Fruit fly (Drosophila melanogaster) whole organism, embryonic: ENCODE results near the gene CG10793.
A peak's percentile ranks its signal among the peaks of the same experiment; 100 is the strongest.

Source experiments
- Bdp1 ChIP-seq: fragments of 200-800 bp; sonication (Bioruptor generic); optimal IDR thresholded peaks from 3 replicates; lab custom pipeline; 2016; ENCODE audit warnings: missing biosample characterization, missing genetic modification characterization
- CG10654 ChIP-seq: fragments of 200-800 bp; sonication (Bioruptor generic); optimal IDR thresholded peaks from 2 replicates; lab custom pipeline; 2016; ENCODE audit warnings: missing biosample characterization, missing genetic modification characterization
- CG11093 ChIP-seq: fragments of 200-800 bp; sonication (Bioruptor generic); IDR thresholded peaks from 3 replicates; pipeline ENCODE4 v1.3.6; 2022; ENCODE audit warnings: missing biosample characterization, missing genetic modification characterization
- CG11696 ChIP-seq: fragments of 200-800 bp; sonication (Bioruptor generic); IDR thresholded peaks from 2 replicates; pipeline ENCODE4 v1.3.6; 2022; ENCODE audit warnings: missing biosample characterization, missing genetic modification characterization
- CG11723 ChIP-seq: fragments of 200-800 bp; sonication (Bioruptor generic); optimal IDR thresholded peaks from 2 replicates; lab custom pipeline; 2017; ENCODE audit warnings: missing biosample characterization, mild to moderate bottlenecking, missing genetic modification characterization
- CG12155 ChIP-seq: fragments of 200-800 bp; sonication (Bioruptor generic); optimal IDR thresholded peaks from 3 replicates; lab custom pipeline; 2016; ENCODE audit warnings: missing biosample characterization, missing genetic modification characterization
- CG12219 ChIP-seq: fragments of 200-800 bp; sonication (Bioruptor generic); optimal IDR thresholded peaks from 3 replicates; lab custom pipeline; 2018; ENCODE audit warnings: missing biosample characterization, mild to moderate bottlenecking, missing genetic modification characterization
- CG13424 ChIP-seq: fragments of 200-800 bp; sonication (Bioruptor generic); optimal IDR thresholded peaks from 2 replicates; lab custom pipeline; 2019; ENCODE audit warnings: missing biosample characterization, mild to moderate bottlenecking, missing genetic modification characterization, moderate library complexity
- CG13624 ChIP-seq: fragments of 200-800 bp; sonication (Bioruptor generic); optimal IDR thresholded peaks from 2 replicates; lab custom pipeline; 2016; ENCODE audit warnings: missing biosample characterization, missing genetic modification characterization
- CG15479 ChIP-seq: fragments of 200-800 bp; sonication (Bioruptor generic); optimal IDR thresholded peaks from 3 replicates; lab custom pipeline; 2019; ENCODE audit warnings: missing biosample characterization, mild to moderate bottlenecking, missing genetic modification characterization, moderate library complexity
- CG1602 ChIP-seq: fragments of 200-800 bp; sonication (Bioruptor generic); optimal IDR thresholded peaks from 3 replicates; lab custom pipeline; 2016; ENCODE audit warnings: missing biosample characterization, missing genetic modification characterization
- CG1603 ChIP-seq: fragments of 200-800 bp; sonication (Bioruptor generic); optimal IDR thresholded peaks from 2 replicates; lab custom pipeline; 2019; ENCODE audit warnings: missing biosample characterization, mild to moderate bottlenecking, missing genetic modification characterization, moderate library complexity
- CG17385 ChIP-seq: fragments of 200-800 bp; sonication (Bioruptor generic); optimal IDR thresholded peaks from 3 replicates; lab custom pipeline; 2018; ENCODE audit warnings: missing biosample characterization, mild to moderate bottlenecking, missing genetic modification characterization
- CG4282 ChIP-seq: fragments of 200-800 bp; sonication (Bioruptor generic); optimal IDR thresholded peaks from 2 replicates; lab custom pipeline; 2016; ENCODE audit warnings: missing biosample characterization, missing genetic modification characterization
- CG4424 ChIP-seq: fragments of 200-800 bp; sonication (Bioruptor generic); optimal IDR thresholded peaks from 3 replicates; lab custom pipeline; 2016; ENCODE audit warnings: missing biosample characterization, missing genetic modification characterization
- CG4730 ChIP-seq: fragments of 200-800 bp; sonication (Bioruptor generic); IDR thresholded peaks from 2 replicates; pipeline ENCODE4 v1.3.6; 2022; ENCODE audit warnings: missing biosample characterization, missing genetic modification characterization
- CG5245 ChIP-seq: fragments of 200-800 bp; sonication (Bioruptor generic); optimal IDR thresholded peaks from 3 replicates; lab custom pipeline; 2016; ENCODE audit warnings: missing biosample characterization, missing genetic modification characterization
- CG6175 ChIP-seq: fragments of 200-800 bp; sonication (Bioruptor generic); IDR thresholded peaks from 3 replicates; pipeline ENCODE4 v1.3.6; 2022; ENCODE audit warnings: missing biosample characterization, missing genetic modification characterization
- CG7372 ChIP-seq: fragments of 200-800 bp; sonication (Bioruptor generic); IDR thresholded peaks from 2 replicates; pipeline ENCODE4 v1.3.6; 2022; ENCODE audit warnings: missing biosample characterization, missing genetic modification characterization
- CG7556 ChIP-seq: fragments of 200-800 bp; sonication (Bioruptor generic); optimal IDR thresholded peaks from 2 replicates; lab custom pipeline; 2017; ENCODE audit warnings: missing biosample characterization, mild to moderate bottlenecking, missing genetic modification characterization
- CG7745 ChIP-seq: fragments of 200-800 bp; sonication (Bioruptor generic); optimal IDR thresholded peaks from 2 replicates; lab custom pipeline; 2018; ENCODE audit warnings: missing biosample characterization, mild to moderate bottlenecking, missing genetic modification characterization, moderate library complexity
- CG7987 ChIP-seq: fragments of 200-800 bp; sonication (Bioruptor generic); optimal IDR thresholded peaks from 2 replicates; lab custom pipeline; 2018; ENCODE audit warnings: missing biosample characterization, mild to moderate bottlenecking, missing genetic modification characterization, moderate library complexity
- CG9609 ChIP-seq: fragments of 200-800 bp; sonication (Bioruptor generic); optimal IDR thresholded peaks from 3 replicates; lab custom pipeline; 2016; ENCODE audit warnings: missing biosample characterization, missing genetic modification characterization
- CG9727 ChIP-seq: fragments of 200-800 bp; sonication (Bioruptor generic); optimal IDR thresholded peaks from 3 replicates; lab custom pipeline; 2017; ENCODE audit warnings: missing biosample characterization, mild to moderate bottlenecking, missing genetic modification characterization
- D19B ChIP-seq: fragments of 200-800 bp; sonication (Bioruptor generic); optimal IDR thresholded peaks from 2 replicates; lab custom pipeline; 2017; ENCODE audit warnings: missing biosample characterization, mild to moderate bottlenecking, missing genetic modification characterization
- Dip3 ChIP-seq: fragments of 200-800 bp; sonication (Bioruptor generic); optimal IDR thresholded peaks from 3 replicates; lab custom pipeline; 2016; ENCODE audit warnings: missing biosample characterization, missing genetic modification characterization
- Dp ChIP-seq: fragments of 200-800 bp; sonication (Bioruptor generic); optimal IDR thresholded peaks from 2 replicates; lab custom pipeline; 2018; ENCODE audit warnings: missing biosample characterization, mild to moderate bottlenecking, missing genetic modification characterization, moderate library complexity
- Elba2 ChIP-seq: fragments of 200-800 bp; sonication (Bioruptor generic); optimal IDR thresholded peaks from 3 replicates; lab custom pipeline; 2016; ENCODE audit warnings: missing biosample characterization, missing genetic modification characterization
- H15 ChIP-seq: fragments of 200-800 bp; sonication (Bioruptor generic); IDR thresholded peaks from 3 replicates; pipeline ENCODE4 v1.3.6; 2022; ENCODE audit warnings: missing biosample characterization, missing genetic modification characterization
- HmgD ChIP-seq: fragments of 200-800 bp; sonication (Bioruptor generic); optimal IDR thresholded peaks from 3 replicates; lab custom pipeline; 2016; ENCODE audit warnings: missing biosample characterization, missing genetic modification characterization
- Hsf ChIP-seq: fragments of 200-800 bp; sonication (Bioruptor generic); optimal IDR thresholded peaks from 3 replicates; lab custom pipeline; 2016; ENCODE audit warnings: missing biosample characterization, missing genetic modification characterization
- NK7.1 ChIP-seq: fragments of 200-800 bp; sonication (Bioruptor generic); optimal IDR thresholded peaks from 3 replicates; lab custom pipeline; 2016; ENCODE audit warnings: missing biosample characterization, missing genetic modification characterization
- Sin3A ChIP-seq: fragments of >200 bp; optimal IDR thresholded peaks from 2 replicates; lab custom pipeline; 2018
- Ssrp ChIP-seq: fragments of 200-800 bp; sonication (Bioruptor generic); optimal IDR thresholded peaks from 2 replicates; lab custom pipeline; 2018; ENCODE audit warnings: missing biosample characterization, mild to moderate bottlenecking, missing genetic modification characterization, moderate library complexity
- Trl ChIP-seq, 3 experiments: fragments of >200 bp in 2 of 3; fragments of 200-800 bp in 1 of 3; sonication (Bioruptor generic) in 1 of 3; optimal IDR thresholded peaks; 2 replicates in 1 of 3; 3 replicates in 2 of 3; lab custom pipeline; 2016 to 2017; ENCODE audit warnings: missing biosample characterization in 1 of 3, missing genetic modification characterization in 1 of 3
- cg ChIP-seq: fragments of 200-800 bp; sonication (Bioruptor generic); optimal IDR thresholded peaks from 3 replicates; lab custom pipeline; 2019; ENCODE audit warnings: missing biosample characterization, mild to moderate bottlenecking, missing genetic modification characterization, moderate library complexity
- ci ChIP-seq: fragments of 200-800 bp; sonication (Bioruptor generic); IDR thresholded peaks from 3 replicates; pipeline ENCODE4 v1.3.6; 2022; ENCODE audit warnings: missing biosample characterization, missing genetic modification characterization
- dan ChIP-seq: fragments of 200-800 bp; sonication (Bioruptor generic); IDR thresholded peaks from 2 replicates; pipeline ENCODE4 v1.3.6; 2022; ENCODE audit warnings: missing biosample characterization, missing genetic modification characterization
- ems ChIP-seq: fragments of 200-800 bp; sonication (Bioruptor generic); optimal IDR thresholded peaks from 3 replicates; lab custom pipeline; 2016; ENCODE audit warnings: missing biosample characterization, missing genetic modification characterization
- gcm2 ChIP-seq: fragments of 200-800 bp; sonication (Bioruptor generic); optimal IDR thresholded peaks from 2 replicates; lab custom pipeline; 2016; ENCODE audit warnings: missing biosample characterization, missing genetic modification characterization
- ham ChIP-seq: fragments of 200-800 bp; sonication (Bioruptor generic); IDR thresholded peaks from 2 replicates; pipeline ENCODE4 v1.3.6; 2022; ENCODE audit warnings: missing biosample characterization, missing genetic modification characterization
- ind ChIP-seq: fragments of 200-800 bp; sonication (Bioruptor generic); optimal IDR thresholded peaks from 3 replicates; lab custom pipeline; 2016; ENCODE audit warnings: missing biosample characterization, missing genetic modification characterization
- insv ChIP-seq, 2 experiments: fragments of 200-800 bp; sonication (Bioruptor generic); optimal IDR thresholded peaks; 3 replicates each; lab custom pipeline; 2016 to 2018; ENCODE audit warnings: missing biosample characterization in 2 of 2, missing genetic modification characterization in 2 of 2
- oc ChIP-seq: fragments of 200-800 bp; sonication (Bioruptor generic); optimal IDR thresholded peaks from 2 replicates; lab custom pipeline; 2018; ENCODE audit warnings: missing biosample characterization, mild to moderate bottlenecking, missing genetic modification characterization, moderate library complexity
- peb ChIP-seq: fragments of 200-800 bp; sonication (Bioruptor generic); IDR thresholded peaks from 2 replicates; pipeline ENCODE4 v1.3.6; 2022; ENCODE audit warnings: missing biosample characterization, missing genetic modification characterization
- pho ChIP-seq: fragments of 200-800 bp; sonication (Bioruptor generic); optimal IDR thresholded peaks from 2 replicates; lab custom pipeline; 2016; ENCODE audit warnings: missing biosample characterization, missing genetic modification characterization
- rib ChIP-seq: fragments of 200-800 bp; sonication (Bioruptor generic); IDR thresholded peaks from 2 replicates; pipeline ENCODE4 v1.3.6; 2022; ENCODE audit warnings: missing biosample characterization, missing genetic modification characterization
- ro ChIP-seq: fragments of 200-800 bp; sonication (Bioruptor generic); IDR thresholded peaks from 2 replicates; pipeline ENCODE4 v1.3.6; 2022; ENCODE audit warnings: missing biosample characterization, missing genetic modification characterization
- row ChIP-seq: fragments of 200-800 bp; sonication (Bioruptor generic); IDR thresholded peaks from 3 replicates; pipeline ENCODE4 v1.3.6; 2022; ENCODE audit warnings: missing biosample characterization, missing genetic modification characterization
- sisA ChIP-seq: fragments of 200-800 bp; sonication (Bioruptor generic); IDR thresholded peaks from 2 replicates; pipeline ENCODE4 v1.3.6; 2022; ENCODE audit warnings: missing biosample characterization, missing genetic modification characterization
- slbo ChIP-seq: fragments of 200-800 bp; sonication (Bioruptor generic); IDR thresholded peaks from 2 replicates; pipeline ENCODE4 v1.3.6; 2022; ENCODE audit warnings: missing biosample characterization, missing genetic modification characterization
- sqz ChIP-seq: fragments of 200-800 bp; sonication (Bioruptor generic); optimal IDR thresholded peaks from 3 replicates; lab custom pipeline; 2018; ENCODE audit warnings: missing biosample characterization, mild to moderate bottlenecking, missing genetic modification characterization
- zfh1 ChIP-seq: fragments of 200-800 bp; sonication (Bioruptor generic); IDR thresholded peaks from 3 replicates; pipeline ENCODE4 v1.3.6; 2022; ENCODE audit warnings: missing biosample characterization, missing genetic modification characterization

Gene CG10793

DNA sequence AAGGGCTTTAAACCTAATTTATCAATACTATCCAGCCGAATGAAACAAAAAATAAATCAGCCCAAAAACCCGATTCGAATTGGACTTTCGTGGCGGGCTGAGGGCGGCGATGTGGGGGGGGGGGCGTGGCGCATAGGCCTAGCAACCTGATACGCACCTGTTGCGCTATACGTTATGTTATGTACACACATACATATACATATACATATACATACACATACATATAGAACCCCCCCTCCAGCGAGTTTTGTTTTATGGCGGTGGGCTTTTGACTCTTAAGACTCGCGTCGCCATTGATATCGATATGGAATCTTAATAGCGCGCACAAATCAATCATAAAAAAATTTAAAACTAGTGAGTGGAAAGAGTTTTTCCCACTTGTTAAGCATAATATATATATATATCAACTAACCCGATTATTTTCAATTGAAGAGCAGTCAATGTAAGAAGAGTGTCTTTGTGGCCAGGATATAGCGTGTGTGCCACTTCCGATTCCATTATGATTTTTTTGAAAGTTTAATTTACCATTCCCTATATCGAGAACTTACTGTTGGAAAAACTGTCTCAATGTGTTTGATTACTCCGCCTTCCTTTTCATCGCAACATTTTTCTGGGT lies 40.8 kb upstream of the CG10793 start (continued):
- TF ChIP-seq insv (GFP tag; optimal IDR thresholded peaks at IDR 0.05; lab: Kevin White, UChicago) (no peak), CG13624 (GFP tag; lab: Kevin White, UChicago) (no peak), sqz (GFP tag; lab: Kevin White, UChicago) (no peak), sisA (peak; percentile 21; the same call in 1 of the 2 replicates), Dip3 (no peak), ci (GFP tag; lab: Robert Waterston, UW) (no peak), CG17385 (no peak), ham (GFP tag; lab: Robert Waterston, UW) (no peak), CG7745 (tag; lab: Kevin White, UChicago) (no peak), CG12219 (GFP tag; lab: Kevin White, UChicago) (no peak), D19B (GFP tag; lab: Kevin White, UChicago) (no peak), oc (no peak), CG7372 (GFP tag; lab: Robert Waterston, UW) (no peak), rib (no peak), CG12155 (GFP tag; lab: Kevin White, UChicago) (no peak), CG1602 (GFP tag; lab: Kevin White, UChicago) (no peak), ro (GFP tag; lab: Robert Waterston, UW) (no peak), CG6175 (no peak), Dp (no peak), CG4424 (GFP tag; lab: Kevin White, UChicago) (no peak), ind (GFP tag; lab: Kevin White, UChicago) (no peak), CG10654 (GFP tag; lab: Kevin White, UChicago) (no peak), peb (GFP tag; lab: Robert Waterston, UW) (no peak), HmgD (GFP tag; lab: Kevin White, UChicago) (no peak), Hsf (no peak), Trl (optimal IDR thresholded peaks at IDR 0.05; lab: Kevin White, UChicago) (no peak), Trl (GFP tag; optimal IDR thresholded peaks at IDR 0.05; lab: Kevin White, UChicago) (no peak), gcm2 (GFP tag; lab: Kevin White, UChicago) (no peak), CG9609 (GFP tag; lab: Kevin White, UChicago) (no peak), CG7556 (GFP tag; lab: Kevin White, UChicago) (no peak), CG13424 (no peak), CG11696 (no peak), CG5245 (GFP tag; lab: Kevin White, UChicago) (no peak), Sin3A (no peak), slbo (GFP tag; lab: Robert Waterston, UW) (peak; percentile 39), CG15479 (no peak), pho (GFP tag; lab: Kevin White, UChicago) (no peak), CG4282 (GFP tag; lab: Kevin White, UChicago) (no peak), CG11723 (GFP tag; lab: Kevin White, UChicago) (no peak), CG7987 (GFP tag; lab: Kevin White, UChicago) (no peak), CG9727 (GFP tag; lab: Kevin White, UChicago) (no peak), CG11093 (no peak), cg (GFP tag; lab: Kevin White, UChicago) (peak; percentile 65), zfh1 (GFP tag; lab: Robert Waterston, UW) (no peak), Elba2 (GFP tag; lab: Kevin White, UChicago) (no peak), ems (GFP tag; lab: Kevin White, UChicago) (no peak), dan (no peak), Bdp1 (GFP tag; lab: Kevin White, UChicago) (no peak), CG4730 (GFP tag; lab: Robert Waterston, UW) (no peak), H15 (GFP tag; lab: Robert Waterston, UW) (no peak), NK7.1 (no peak), row (GFP tag; lab: Robert Waterston, UW) (peak; percentile 61), Ssrp (no peak), CG1603 (tag; lab: Kevin White, UChicago) (no peak)
